Fruit fly (Drosophila melanogaster): ENCODE data around the gene CG32225.

DNA sequence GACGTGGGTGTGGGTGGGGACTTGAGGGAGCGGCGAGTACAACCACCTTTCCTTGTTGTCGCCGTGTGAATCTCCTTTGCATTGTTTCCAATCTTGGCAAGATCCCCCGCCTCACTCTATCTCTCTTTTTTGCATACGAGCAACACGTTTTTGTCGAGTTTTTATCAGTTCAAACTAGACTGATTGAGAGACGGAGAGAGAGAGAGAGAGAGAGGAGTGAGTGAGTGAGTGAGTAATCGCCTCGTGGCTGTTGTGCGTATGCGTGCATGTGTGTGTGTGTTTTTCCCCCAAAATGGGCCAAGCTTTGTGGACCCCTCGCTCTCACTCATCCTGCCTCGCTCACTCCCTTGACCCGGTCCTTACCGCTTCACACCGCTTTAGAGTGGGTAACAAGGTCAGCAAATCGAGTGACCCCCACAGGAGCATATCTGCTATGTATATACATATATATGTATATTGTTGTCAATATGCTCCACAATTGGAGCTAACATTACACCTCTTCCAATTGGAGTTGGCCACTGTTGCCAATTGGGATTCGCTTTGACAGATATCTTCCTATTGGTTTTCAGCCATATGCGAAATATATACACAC is 43.3 kb upstream of the CG32225 start:
- no peak for TF ChIP-seq insv (optimal IDR thresholded peaks at IDR 0.05)
- no peak for TF ChIP-seq h (optimal IDR thresholded peaks at IDR 0.05)
